Fruit fly (Drosophila melanogaster) whole organism, embryonic: Measurements from ENCODE around the gene Pi4KIIalpha.

Experiments
- Atf-2 ChIP-seq: fragments of 200-800 bp; sonication (Bioruptor generic); optimal IDR thresholded peaks from 2 replicates; lab custom pipeline; 2016; ENCODE audit warnings: missing biosample characterization, missing genetic modification characterization
- CG16779 ChIP-seq: fragments of 200-800 bp; sonication (Bioruptor generic); IDR thresholded peaks from 2 replicates; pipeline ENCODE4 v1.3.6; 2022; ENCODE audit warnings: missing biosample characterization, missing genetic modification characterization
- CG3281 ChIP-seq: fragments of 200-800 bp; sonication (Bioruptor generic); optimal IDR thresholded peaks from 3 replicates; lab custom pipeline; 2017; ENCODE audit warnings: missing biosample characterization, mild to moderate bottlenecking, missing genetic modification characterization
- CG5245 ChIP-seq: fragments of 200-800 bp; sonication (Bioruptor generic); optimal IDR thresholded peaks from 3 replicates; lab custom pipeline; 2016; ENCODE audit warnings: missing biosample characterization, missing genetic modification characterization
- Dbx ChIP-seq: fragments of 200-800 bp; sonication (Bioruptor generic); IDR thresholded peaks from 3 replicates; pipeline ENCODE4 v1.3.6; 2022; ENCODE audit warnings: missing biosample characterization, missing genetic modification characterization
- Dll ChIP-seq: fragments of 200-800 bp; sonication (Bioruptor generic); IDR thresholded peaks from 4 replicates; pipeline ENCODE4 v1.3.6; 2022; ENCODE audit warnings: missing biosample characterization, missing genetic modification characterization; ENCODE audit not compliant: partially characterized antibody
- Fer1 ChIP-seq: fragments of 200-800 bp; sonication (Bioruptor generic); optimal IDR thresholded peaks from 2 replicates; lab custom pipeline; 2017; ENCODE audit warnings: missing biosample characterization, mild to moderate bottlenecking, missing genetic modification characterization
- Hmr ChIP-seq: fragments of 200-800 bp; sonication (Bioruptor generic); optimal IDR thresholded peaks from 3 replicates; lab custom pipeline; 2017; ENCODE audit warnings: mild to moderate bottlenecking, missing biosample characterization, missing genetic modification reagents, missing genetic modification characterization
- Sox102F ChIP-seq: fragments of 200-800 bp; sonication (Bioruptor generic); optimal IDR thresholded peaks from 2 replicates; lab custom pipeline; 2018; ENCODE audit warnings: missing biosample characterization, mild to moderate bottlenecking, missing genetic modification characterization, moderate library complexity
- kay ChIP-seq: fragments of 200-800 bp; sonication (Bioruptor generic); optimal IDR thresholded peaks from 2 replicates; lab custom pipeline; 2016; ENCODE audit warnings: missing biosample characterization, missing genetic modification characterization
- ttk ChIP-seq: fragments of 200-800 bp; sonication (Bioruptor generic); IDR thresholded peaks from 2 replicates; pipeline ENCODE4 v2.1.2; 2022; ENCODE audit warnings: missing biosample characterization, missing genetic modification characterization
- vnd ChIP-seq: fragments of 200-800 bp; sonication (Bioruptor generic); IDR thresholded peaks from 3 replicates; pipeline ENCODE4 v1.3.6; 2022; ENCODE audit warnings: missing biosample characterization, missing genetic modification characterization; ENCODE audit not compliant: partially characterized antibody
- wek ChIP-seq: fragments of 200-800 bp; sonication (Bioruptor generic); optimal IDR thresholded peaks from 3 replicates; lab custom pipeline; 2018; ENCODE audit warnings: missing biosample characterization, mild to moderate bottlenecking, missing genetic modification characterization, moderate library complexity

DNA sequence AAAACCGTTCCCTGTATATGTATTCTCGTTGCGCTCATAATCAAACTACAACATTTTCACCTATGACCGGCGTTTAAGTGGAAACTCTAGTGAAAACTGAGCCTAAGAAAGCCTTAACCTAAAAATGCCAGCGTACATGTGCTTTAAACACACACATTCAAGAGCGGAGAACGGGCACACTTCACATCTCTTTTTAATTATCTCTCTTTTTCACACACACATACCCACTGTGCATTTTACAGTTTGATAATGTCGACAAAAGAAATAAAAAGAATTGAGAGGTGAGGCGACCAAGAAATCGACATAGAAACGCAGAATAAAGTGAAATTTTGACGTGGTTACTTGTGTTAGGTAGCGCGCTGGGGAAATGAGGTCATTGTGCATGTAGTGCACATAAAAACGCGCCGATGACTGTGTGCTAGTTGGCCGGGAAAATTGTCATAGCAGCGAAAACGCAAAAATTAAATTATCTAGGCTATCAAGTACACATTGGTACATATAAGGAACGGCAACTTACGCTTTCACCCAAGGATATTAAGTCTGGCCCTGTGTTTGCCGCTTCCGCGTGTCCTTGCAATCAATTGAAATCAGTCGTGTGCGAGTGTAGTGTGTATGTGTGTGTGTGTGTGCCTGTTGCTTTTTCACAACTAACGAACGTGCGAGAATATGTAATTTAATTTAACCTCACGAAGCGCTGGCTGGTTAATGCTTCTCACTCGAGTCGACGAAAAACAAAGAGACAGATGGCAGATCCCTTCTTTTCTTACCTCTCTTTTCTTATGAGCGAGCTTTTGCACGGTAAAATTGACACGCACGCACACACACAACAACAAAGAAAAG, 36.3 kb upstream of the Pi4KIIalpha start:
- TF ChIP-seq Dll (GFP tag; lab: Robert Waterston, UW) (no peak), Sox102F (GFP tag; lab: Kevin White, UChicago) (no peak), Hmr (no peak), Dbx (GFP tag; lab: Robert Waterston, UW) (no peak), CG5245 (GFP tag; lab: Kevin White, UChicago) (no peak), wek (no peak), Fer1 (GFP tag; lab: Kevin White, UChicago) (no peak), vnd (no peak), Atf-2 (GFP tag; lab: Kevin White, UChicago) (no peak), kay (GFP tag; lab: Kevin White, UChicago) (no peak), ttk (GFP tag; lab: Robert Waterston, UW) (no peak), CG16779 (GFP tag; lab: Robert Waterston, UW) (no peak), CG3281 (GFP tag; lab: Kevin White, UChicago) (no peak)
